Worm (Caenorhabditis elegans) whole organism, L2 larva: Measurements from ENCODE around the gene sel-1.

Experiments used
- C34F6.9 ChIP-seq: fragments of 150-350 bp; optimal IDR thresholded peaks from 2 replicates; lab custom pipeline; 2014; ENCODE audit warnings: missing biosample characterization, missing genetic modification characterization
- crh-2 ChIP-seq: sonication (generic microtip); optimal IDR thresholded peaks from 2 replicates; lab custom pipeline; 2017; ENCODE audit warnings: missing biosample characterization, missing genetic modification characterization
- nhr-23 ChIP-seq: fragments of 150-350 bp; optimal IDR thresholded peaks from 2 replicates; lab custom pipeline; 2014; ENCODE audit warnings: missing biosample characterization, missing genetic modification reagents, missing genetic modification characterization
- snpc-4 ChIP-seq: fragments of 150-350 bp; optimal IDR thresholded peaks from 2 replicates; lab custom pipeline; 2014; ENCODE audit warnings: missing biosample characterization, missing genetic modification characterization

DNA sequence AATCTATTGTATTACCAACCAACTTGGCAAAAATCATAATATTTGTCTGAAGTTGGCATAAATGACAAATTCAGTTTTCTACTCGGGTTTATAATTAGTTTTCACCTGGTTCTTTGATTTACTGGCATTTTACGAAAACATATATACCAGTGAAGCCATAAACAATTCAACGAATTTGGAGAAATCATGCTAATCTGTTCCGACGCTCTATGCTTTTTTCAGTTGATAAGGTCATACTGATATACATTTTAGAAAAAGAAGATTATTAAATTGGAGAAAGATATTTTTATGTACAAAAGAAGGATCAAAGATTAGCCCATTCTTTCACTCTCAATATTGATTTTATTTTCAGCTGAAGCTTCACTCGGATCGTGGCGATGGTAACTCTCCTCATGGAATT lies 26.3 kb downstream of the sel-1 start:
- TF ChIP-seq nhr-23 (tag; lab: Kevin White, UChicago) = no peak
- no peak for TF ChIP-seq C34F6.9 (tag; lab: Kevin White, UChicago)
- TF ChIP-seq snpc-4 (tag; lab: Kevin White, UChicago) = no peak
- no peak for TF ChIP-seq crh-2 (tag; lab: Kevin White, UChicago)
